Fruit fly (Drosophila melanogaster): Measurements from ENCODE around the gene CG4239.
A peak's percentile ranks its signal among the peaks of the same experiment; 100 is the strongest.

CG4239 gene

DNA sequence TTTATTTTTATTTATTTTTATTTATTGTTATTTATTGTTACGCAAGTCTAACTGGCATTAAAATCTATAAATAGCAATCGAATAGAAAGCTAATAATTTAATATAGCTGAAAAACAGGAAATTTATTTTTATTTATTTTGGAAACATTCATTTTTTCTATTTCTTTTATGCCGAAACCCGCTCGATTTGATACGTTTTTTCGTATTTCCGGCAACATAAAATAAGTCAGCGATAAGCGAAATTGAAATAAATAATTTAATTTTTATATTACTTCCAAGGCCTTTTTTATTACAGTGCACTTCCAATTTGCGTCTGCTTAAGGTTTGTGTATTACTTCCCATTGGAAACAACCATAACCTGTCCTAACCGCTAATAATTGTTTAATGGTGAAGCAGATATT lies 13.2 kb upstream of the CG4239 start (continued):
- TF ChIP-seq scrt (GFP tag; optimal IDR thresholded peaks at IDR 0.05) (no peak), sens (GFP tag) (peak; percentile 69), dpn (GFP tag; optimal IDR thresholded peaks at IDR 0.05) (peak in 1 of 2 experiments; percentile 12), CG1233 (GFP tag; optimal IDR thresholded peaks at IDR 0.05) (no peak), Eip74EF (GFP tag; optimal IDR thresholded peaks at IDR 0.05) (no peak), Hr51 (GFP tag; optimal IDR thresholded peaks at IDR 0.05) (no peak), CG10267 (tag; optimal IDR thresholded peaks at IDR 0.05) (peak; percentile 12), CG17829 (tag; optimal IDR thresholded peaks at IDR 0.05) (peak; percentile 21), CG2120 (GFP tag; optimal IDR thresholded peaks at IDR 0.05) (peak; percentile 24), CG18262 (tag; optimal IDR thresholded peaks at IDR 0.05) (peak; percentile 36), crp (GFP tag; optimal IDR thresholded peaks at IDR 0.05) (peak in 1 of 2 experiments; percentile 5), gem (tag; optimal IDR thresholded peaks at IDR 0.05) (peak; percentile 59), CG2678 (tag; optimal IDR thresholded peaks at IDR 0.05) (no peak)

DNA sequence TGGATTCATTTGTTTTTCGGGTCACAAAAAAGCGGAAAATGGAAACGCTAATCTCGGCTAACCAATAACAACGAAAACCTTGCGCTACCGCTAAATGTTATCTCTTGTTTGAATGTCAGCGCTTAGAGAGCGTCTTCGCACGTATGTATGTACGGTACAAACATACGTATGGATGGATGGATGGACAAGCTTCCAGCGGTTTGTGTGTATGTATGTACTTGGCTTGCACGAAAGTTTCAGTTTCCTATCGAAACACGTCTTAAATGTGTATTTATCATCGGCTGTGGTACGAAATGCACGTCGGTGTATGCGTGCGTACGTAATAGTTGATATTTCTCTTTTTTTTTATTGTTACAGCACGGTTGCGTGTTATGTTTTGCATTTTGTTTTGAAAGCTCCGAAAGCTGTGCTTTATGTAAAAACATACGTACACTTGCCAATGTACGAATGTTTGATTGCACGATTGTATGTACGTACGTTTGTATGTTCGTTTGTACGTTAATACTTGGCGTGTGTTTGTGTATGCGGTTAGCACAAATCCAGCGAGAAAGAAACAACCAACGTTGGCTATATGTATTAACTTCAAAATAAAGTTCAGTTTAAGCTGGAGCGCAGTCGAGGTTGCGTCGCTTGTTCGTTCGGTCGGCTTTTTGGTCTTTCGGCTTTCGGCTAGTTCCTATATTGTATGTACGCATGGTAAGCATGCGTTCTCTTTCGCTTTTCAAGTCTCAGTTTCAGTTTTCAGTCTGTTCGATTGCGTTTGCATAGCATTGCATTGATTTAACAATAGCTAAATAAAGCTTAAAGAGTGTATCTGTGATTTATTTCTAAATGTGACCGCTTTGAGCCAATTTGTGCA lies 12.4 kb upstream of the CG4239 start, which contains the start of gene Fur2:
Gene Fur2 (plus strand): TSS at position 595 of the 859 bp plus-strand sequence.
- TF ChIP-seq CG34224 (GFP tag; IDR thresholded peaks at IDR 0.05; ENCODE audit: partially characterized antibody): peak; percentile 35; the same call in 1 of the 3 replicates
- TF ChIP-seq onecut (GFP tag; IDR thresholded peaks at IDR 0.05): peak; percentile 18; the same call in 1 of the 2 replicates
- peak; percentile 50 for TF ChIP-seq pros (GFP tag; optimal IDR thresholded peaks at IDR 0.05)
- peak; percentile 79 for TF ChIP-seq Deaf1 (tag; optimal IDR thresholded peaks at IDR 0.05)
- TF ChIP-seq unc-4 (GFP tag; IDR thresholded peaks at IDR 0.05; ENCODE audit: partially characterized antibody): 0 out of 2 replicates have a peak, but pooled peaks have one; percentile 10
- no peak for TF ChIP-seq emc (GFP tag; optimal IDR thresholded peaks at IDR 0.05)
- peak; percentile 63 for TF ChIP-seq cg (GFP tag; optimal IDR thresholded peaks at IDR 0.05)
- TF ChIP-seq B-H2 (GFP tag; optimal IDR thresholded peaks at IDR 0.05): peak; percentile 7
- TF ChIP-seq chinmo (GFP tag; IDR thresholded peaks at IDR 0.05; ENCODE audit: partially characterized antibody): peak; percentile 87; the same call in 1 of the 4 replicates
- TF ChIP-seq nom (GFP tag; optimal IDR thresholded peaks at IDR 0.05): peak; percentile 49
- no peak for TF ChIP-seq sc (optimal IDR thresholded peaks at IDR 0.05)
- no peak for TF ChIP-seq sc (GFP tag; optimal IDR thresholded peaks at IDR 0.05)
- TF ChIP-seq pum (GFP tag; optimal IDR thresholded peaks at IDR 0.05): no peak
- no peak for TF ChIP-seq Taf1 (GFP tag; IDR thresholded peaks at IDR 0.05)
- TF ChIP-seq CG13287 (GFP tag; IDR thresholded peaks at IDR 0.05; ENCODE audit: partially characterized antibody): 0 out of 2 replicates have a peak, but pooled peaks have one; percentile 34
- peak; percentile 75 for TF ChIP-seq CG5180 (GFP tag; optimal IDR thresholded peaks at IDR 0.05)
- TF ChIP-seq CG8281 (tag; optimal IDR thresholded peaks at IDR 0.05): peak; percentile 52
- TF ChIP-seq HLH54F (GFP tag; optimal IDR thresholded peaks at IDR 0.05): no peak
- TF ChIP-seq Pdp1 (GFP tag; optimal IDR thresholded peaks at IDR 0.05): peak in 1 of 2 experiments; percentile 95
- TF ChIP-seq CHES-1-like (GFP tag; optimal IDR thresholded peaks at IDR 0.05): no peak
- peak; percentile 41; the same call in 1 of the 2 replicates for TF ChIP-seq Drgx (GFP tag; IDR thresholded peaks at IDR 0.05)
- peak in 1 of 2 experiments; percentile 45 for TF ChIP-seq eve (GFP tag; optimal IDR thresholded peaks at IDR 0.05)
- no peak for TF ChIP-seq CG2116 (GFP tag; optimal IDR thresholded peaks at IDR 0.05)
- TF ChIP-seq abd-A (tag; optimal IDR thresholded peaks at IDR 0.05): peak; percentile 53
- 0 out of 3 replicates have a peak, but pooled peaks have one; percentile 59 for TF ChIP-seq CG2199 (GFP tag; IDR thresholded peaks at IDR 0.05)
- TF ChIP-seq CG34376 (GFP tag; optimal IDR thresholded peaks at IDR 0.05): peak; percentile 27

Measured in whole organism, embryonic.